Worm (Caenorhabditis elegans) whole organism, L4/young adult: Measurements from ENCODE around the gene cls-3.

ENCODE experiments used
- W03F9.2 ChIP-seq: fragments of 150-350 bp; optimal IDR thresholded peaks from 2 replicates; lab custom pipeline; 2014; ENCODE audit warnings: missing biosample characterization, missing genetic modification characterization
- dao-5 ChIP-seq: sonication (generic microtip); optimal IDR thresholded peaks from 2 replicates; lab custom pipeline; 2016; ENCODE audit warnings: missing genotype, missing genetic modification characterization, moderate library complexity, missing compliant biosample characterization
- him-1 ChIP-seq: sonication (generic microtip); optimal IDR thresholded peaks from 2 replicates; lab custom pipeline; 2016; ENCODE audit warnings: missing genotype, missing genetic modification reagents, missing genetic modification characterization, missing compliant biosample characterization

Gene cls-3

ce11 chrIII:9191091-9191490 is at the start of gene cls-3:
TSS of gene cls-3 (minus strand) at chrIII:9191109.
- TF ChIP-seq W03F9.2 (tag; lab: Kevin White, UChicago) = no peak
- TF ChIP-seq him-1 = no peak
- no peak for TF ChIP-seq dao-5 (tag; lab: Kevin White, UChicago)

ce11 chrIII:9239983-9240382 is 49.1 kb upstream of the cls-3 start, which contains the start of gene saeg-2:
TSS of gene saeg-2 (plus strand) at chrIII:9240363.
- TF ChIP-seq dao-5 (tag; lab: Kevin White, UChicago) (no peak), W03F9.2 (tag; lab: Kevin White, UChicago) (peak; percentile 51)

- no peak for TF ChIP-seq W03F9.2 (tag; lab: Kevin White, UChicago)
- TF ChIP-seq dao-5 (tag; lab: Kevin White, UChicago) = no peak
- no peak for TF ChIP-seq him-1
These were observed 46.7 kb upstream of the cls-3 start for ce11 chrIII:9237626-9238025.

- TF ChIP-seq him-1 = no peak
- no peak for TF ChIP-seq dao-5 (tag; lab: Kevin White, UChicago)
- no peak for TF ChIP-seq W03F9.2 (tag; lab: Kevin White, UChicago)
These were observed 45.3 kb upstream of the cls-3 start, which contains the start of gene T23G5.2 for ce11 chrIII:9236228-9236627. TSS of gene T23G5.2 (minus strand) at chrIII:9236328.

- TF ChIP-seq him-1 (no peak), W03F9.2 (tag; lab: Kevin White, UChicago) (no peak), dao-5 (tag; lab: Kevin White, UChicago) (no peak)
These were observed 40.3 kb upstream of the cls-3 start, which contains the start of gene T23G5.3 for ce11 chrIII:9231173-9231572. TSS of gene T23G5.3 (minus strand) at chrIII:9231273.

ce11 chrIII:9228722-9229121 is 37.8 kb upstream of the cls-3 start, which contains the start of gene rnr-1:
TSS of gene rnr-1 (minus strand) at chrIII:9228798.
- no peak for TF ChIP-seq him-1
- no peak for TF ChIP-seq W03F9.2 (tag; lab: Kevin White, UChicago)
- TF ChIP-seq dao-5 (tag; lab: Kevin White, UChicago) = no peak

ce11 chrIII:9228190-9228589 is 37.3 kb upstream of the cls-3 start:
- no peak for TF ChIP-seq dao-5 (tag; lab: Kevin White, UChicago)
- no peak for TF ChIP-seq W03F9.2 (tag; lab: Kevin White, UChicago)
- TF ChIP-seq him-1 = no peak

- TF ChIP-seq W03F9.2 (tag; lab: Kevin White, UChicago) (no peak), him-1 (no peak), dao-5 (tag; lab: Kevin White, UChicago) (no peak)
These were observed 34.1 kb upstream of the cls-3 start for ce11 chrIII:9224986-9225385.

ce11 chrIII:9215367-9215766 is 24.5 kb upstream of the cls-3 start, which contains the start of gene npr-29:
TSS of gene npr-29 (minus strand) at chrIII:9215467.
- TF ChIP-seq him-1 = no peak

ce11 chrIII:9206185-9206584 is 15.3 kb upstream of the cls-3 start, which contains the start of gene ZC84.1:
TSS of gene ZC84.1 (minus strand) at chrIII:9206285.
- TF ChIP-seq dao-5 (tag; lab: Kevin White, UChicago) (no peak), him-1 (no peak), W03F9.2 (tag; lab: Kevin White, UChicago) (no peak)

- no peak for TF ChIP-seq dao-5 (tag; lab: Kevin White, UChicago)
- no peak for TF ChIP-seq him-1
- no peak for TF ChIP-seq W03F9.2 (tag; lab: Kevin White, UChicago)
These were observed 11.1 kb upstream of the cls-3 start for ce11 chrIII:9201977-9202376.

- no peak for TF ChIP-seq him-1
- no peak for TF ChIP-seq W03F9.2 (tag; lab: Kevin White, UChicago)
- no peak for TF ChIP-seq dao-5 (tag; lab: Kevin White, UChicago)
These were observed 8.7 kb upstream of the cls-3 start, which contains the start of gene ZC84.6 for ce11 chrIII:9199605-9200004. TSS of gene ZC84.6 (minus strand) at chrIII:9199705.

ce11 chrIII:9185722-9186121 is 5.2 kb downstream of the cls-3 start, which contains the start of gene ZC84.7:
TSS of gene ZC84.7 (plus strand) at chrIII:9186022.
- TF ChIP-seq W03F9.2 (tag; lab: Kevin White, UChicago) (no peak), him-1 (no peak), dao-5 (tag; lab: Kevin White, UChicago) (no peak)

ce11 chrIII:9181246-9181645 is 9.7 kb downstream of the cls-3 start, which contains the start of gene tax-4:
TSS of gene tax-4 (plus strand) at chrIII:9181546.
- TF ChIP-seq him-1 (no peak), dao-5 (tag; lab: Kevin White, UChicago) (no peak)

- TF ChIP-seq him-1 (no peak), W03F9.2 (tag; lab: Kevin White, UChicago) (no peak), dao-5 (tag; lab: Kevin White, UChicago) (no peak)
These were observed 13.0 kb downstream of the cls-3 start for ce11 chrIII:9177874-9178273.
